Fruit fly (Drosophila melanogaster): ENCODE measurements around the gene Adck5.

dm6 chr3L:11217893-11218292 lies 48.3 kb downstream of the Adck5 start:
- TF ChIP-seq CG8478 (optimal IDR thresholded peaks at IDR 0.05) (no peak), Dll (optimal IDR thresholded peaks at IDR 0.05) (no peak), psq (optimal IDR thresholded peaks at IDR 0.05) (no peak)

All from whole organism.